Fruit fly (Drosophila melanogaster) whole organism, embryonic: ENCODE results near the gene Cep97.
A peak's percentile ranks its signal among the peaks of the same experiment; 100 is the strongest.

Experiments used
- Bteb2 ChIP-seq: fragments of 200-800 bp; sonication (Bioruptor generic); optimal IDR thresholded peaks from 2 replicates; lab custom pipeline; 2016; ENCODE audit warnings: missing biosample characterization, missing genetic modification characterization
- C15 ChIP-seq: fragments of 200-800 bp; sonication (Bioruptor generic); IDR thresholded peaks from 3 replicates; pipeline ENCODE4 v1.3.6; 2022; ENCODE audit warnings: missing biosample characterization, missing genetic modification characterization
- CG1024 ChIP-seq: fragments of 200-800 bp; sonication (Bioruptor generic); IDR thresholded peaks from 2 replicates; pipeline ENCODE4 v1.3.6; 2022; ENCODE audit warnings: missing biosample characterization, missing genetic modification characterization
- CG10274 ChIP-seq: fragments of 200-800 bp; sonication (Bioruptor generic); optimal IDR thresholded peaks from 3 replicates; lab custom pipeline; 2017; ENCODE audit warnings: missing biosample characterization, mild to moderate bottlenecking, missing genetic modification characterization
- CG10959 ChIP-seq: fragments of 200-800 bp; sonication (Bioruptor generic); IDR thresholded peaks from 2 replicates; pipeline ENCODE4 v1.3.6; 2022; ENCODE audit warnings: missing biosample characterization, missing genetic modification characterization
- CG11085 ChIP-seq: fragments of 200-800 bp; sonication (Bioruptor generic); IDR thresholded peaks from 2 replicates; pipeline ENCODE4 v1.3.6; 2022; ENCODE audit warnings: missing biosample characterization, missing genetic modification characterization
- CG12299 ChIP-seq: fragments of 200-800 bp; sonication (Bioruptor generic); optimal IDR thresholded peaks from 2 replicates; lab custom pipeline; 2018; ENCODE audit warnings: missing biosample characterization, mild to moderate bottlenecking, missing genetic modification characterization
- CG13775 ChIP-seq: fragments of 200-800 bp; sonication (Bioruptor generic); optimal IDR thresholded peaks from 3 replicates; lab custom pipeline; 2017; ENCODE audit warnings: missing biosample characterization, mild to moderate bottlenecking, missing genetic modification characterization
- CG14050 ChIP-seq: fragments of 200-800 bp; sonication (Bioruptor generic); IDR thresholded peaks from 3 replicates; pipeline ENCODE4 v1.3.6; 2022; ENCODE audit warnings: missing biosample characterization, missing genetic modification characterization
- CG1529 ChIP-seq: fragments of 200-800 bp; sonication (Bioruptor generic); optimal IDR thresholded peaks from 3 replicates; lab custom pipeline; 2018; ENCODE audit warnings: missing biosample characterization, missing genetic modification characterization
- CG16863 ChIP-seq: fragments of 200-800 bp; sonication (Bioruptor generic); optimal IDR thresholded peaks from 3 replicates; lab custom pipeline; 2016; ENCODE audit warnings: missing biosample characterization, missing genetic modification characterization
- CG2202 ChIP-seq: fragments of 200-800 bp; sonication (Bioruptor generic); optimal IDR thresholded peaks from 2 replicates; lab custom pipeline; 2018; ENCODE audit warnings: missing biosample characterization, mild to moderate bottlenecking, missing genetic modification characterization
- CG30431 ChIP-seq: fragments of 200-800 bp; sonication (Bioruptor generic); optimal IDR thresholded peaks from 2 replicates; lab custom pipeline; 2017; ENCODE audit warnings: missing biosample characterization, missing genetic modification characterization
- CG3065 ChIP-seq: fragments of 200-800 bp; sonication (Bioruptor generic); optimal IDR thresholded peaks from 2 replicates; lab custom pipeline; 2016; ENCODE audit warnings: missing biosample characterization, missing genetic modification characterization
- CG3726 ChIP-seq: fragments of 200-800 bp; sonication (Bioruptor generic); IDR thresholded peaks from 3 replicates; pipeline ENCODE4, ENCODE4 v1.3.6; 2022; ENCODE audit warnings: missing biosample characterization, missing genetic modification characterization
- CG43689 ChIP-seq: fragments of 200-800 bp; sonication (Bioruptor generic); IDR thresholded peaks from 2 replicates; pipeline ENCODE4 v1.3.6; 2022; ENCODE audit warnings: missing biosample characterization, missing genetic modification characterization
- CG7357 ChIP-seq: fragments of 200-800 bp; sonication (Bioruptor generic); IDR thresholded peaks from 3 replicates; pipeline ENCODE4 v1.3.6; 2022; ENCODE audit warnings: missing biosample characterization, missing genetic modification characterization
- CG8290 ChIP-seq, 3 experiments: fragments of 200-800 bp; sonication (Bioruptor generic); optimal IDR thresholded peaks; 2 replicates each; lab custom pipeline; 2016 to 2019; ENCODE audit warnings: missing biosample characterization in 3 of 3, missing genetic modification characterization in 3 of 3, mild to moderate bottlenecking in 2 of 3, moderate library complexity in 1 of 3
- CG8924 ChIP-seq: fragments of 200-800 bp; optimal IDR thresholded peaks from 3 replicates; lab custom pipeline; 2019; ENCODE audit warnings: missing biosample characterization, mild to moderate bottlenecking, missing genetic modification characterization, moderate library complexity
- CG9609 ChIP-seq: fragments of 200-800 bp; sonication (Bioruptor generic); optimal IDR thresholded peaks from 3 replicates; lab custom pipeline; 2016; ENCODE audit warnings: missing biosample characterization, missing genetic modification characterization
- ERR ChIP-seq: fragments of 200-800 bp; sonication (Bioruptor generic); optimal IDR thresholded peaks from 2 replicates; lab custom pipeline; 2016; ENCODE audit warnings: missing biosample characterization, missing genetic modification characterization
- H15 ChIP-seq: fragments of 200-800 bp; sonication (Bioruptor generic); IDR thresholded peaks from 3 replicates; pipeline ENCODE4 v1.3.6; 2022; ENCODE audit warnings: missing biosample characterization, missing genetic modification characterization
- HLH4C ChIP-seq: fragments of 200-800 bp; sonication (Bioruptor generic); IDR thresholded peaks from 3 replicates; pipeline ENCODE4 v1.3.6; 2022; ENCODE audit warnings: missing biosample characterization, missing genetic modification characterization; ENCODE audit not compliant: partially characterized antibody
- HmgZ ChIP-seq: fragments of 200-800 bp; sonication (Bioruptor generic); optimal IDR thresholded peaks from 2 replicates; lab custom pipeline; 2018; ENCODE audit warnings: missing biosample characterization, mild to moderate bottlenecking, missing genetic modification characterization
- Kr ChIP-seq: fragments of 200-800 bp; sonication (Bioruptor generic); optimal IDR thresholded peaks from 2 replicates; lab custom pipeline; 2017; ENCODE audit warnings: missing biosample characterization, mild to moderate bottlenecking, missing genetic modification characterization
- MBD-R2 ChIP-seq: fragments of 200-800 bp; sonication (Bioruptor generic); IDR thresholded peaks from 2 replicates; pipeline ENCODE4 v1.3.6; 2022; ENCODE audit warnings: missing biosample characterization, missing genetic modification characterization
- Meics ChIP-seq: fragments of 200-800 bp; sonication (Bioruptor generic); optimal IDR thresholded peaks from 2 replicates; lab custom pipeline; 2017; ENCODE audit warnings: missing biosample characterization, mild to moderate bottlenecking, missing genetic modification characterization
- Optix ChIP-seq: fragments of 200-800 bp; sonication (Bioruptor generic); IDR thresholded peaks from 3 replicates; pipeline ENCODE4 v1.3.6; 2022; ENCODE audit warnings: missing biosample characterization, missing genetic modification characterization
- Sox100B ChIP-seq: fragments of 200-800 bp; sonication (Bioruptor generic); optimal IDR thresholded peaks from 3 replicates; lab custom pipeline; 2018; ENCODE audit warnings: missing biosample characterization, mild to moderate bottlenecking, missing genetic modification characterization
- Sry-δ ChIP-seq: fragments of 200-800 bp; sonication (Bioruptor generic); optimal IDR thresholded peaks from 2 replicates; lab custom pipeline; 2016; ENCODE audit warnings: missing biosample characterization, missing genetic modification characterization
- TFAM ChIP-seq: fragments of 200-800 bp; sonication (Bioruptor generic); optimal IDR thresholded peaks from 2 replicates; lab custom pipeline; 2017; ENCODE audit warnings: missing biosample characterization, missing genetic modification characterization, inconsistent platforms
- aop ChIP-seq: fragments of 200-800 bp; sonication (Bioruptor generic); IDR thresholded peaks from 2 replicates; pipeline ENCODE4 v1.3.6; 2022; ENCODE audit warnings: missing biosample characterization, missing genetic modification characterization
- ap ChIP-seq: fragments of 200-800 bp; sonication (Bioruptor generic); IDR thresholded peaks from 2 replicates; pipeline ENCODE4 v1.3.6; 2022; ENCODE audit warnings: missing biosample characterization, missing genetic modification characterization
- ash1 ChIP-seq: fragments of 200-800 bp; sonication (Bioruptor generic); optimal IDR thresholded peaks from 2 replicates; lab custom pipeline; 2018; ENCODE audit warnings: missing biosample characterization, mild to moderate bottlenecking, missing genetic modification characterization
- cas ChIP-seq: fragments of 200-800 bp; sonication (Bioruptor generic); IDR thresholded peaks from 2 replicates; pipeline ENCODE4 v1.3.6; 2022; ENCODE audit warnings: missing biosample characterization, missing genetic modification characterization
- chif ChIP-seq, 2 experiments: fragments of 200-800 bp; sonication (Bioruptor generic); optimal IDR thresholded peaks; 3 replicates each; lab custom pipeline; 2016; ENCODE audit warnings: missing biosample characterization in 2 of 2, missing genetic modification characterization in 2 of 2
- ci ChIP-seq: fragments of 200-800 bp; sonication (Bioruptor generic); IDR thresholded peaks from 3 replicates; pipeline ENCODE4 v1.3.6; 2022; ENCODE audit warnings: missing biosample characterization, missing genetic modification characterization
- corto ChIP-seq: fragments of 200-800 bp; sonication (Bioruptor generic); optimal IDR thresholded peaks from 2 replicates; lab custom pipeline; 2016; ENCODE audit warnings: missing biosample characterization, mild to moderate bottlenecking, missing genetic modification characterization, moderate library complexity
- dati ChIP-seq: fragments of 200-800 bp; sonication (Bioruptor generic); IDR thresholded peaks from 2 replicates; pipeline ENCODE4 v1.3.6; 2022; ENCODE audit warnings: missing biosample characterization, missing genetic modification characterization
- dm ChIP-seq: fragments of 200-800 bp; sonication (Bioruptor generic); optimal IDR thresholded peaks from 3 replicates; lab custom pipeline; 2016; ENCODE audit warnings: missing biosample characterization, missing genetic modification characterization
- fd96Cb ChIP-seq: fragments of 200-800 bp; sonication (Bioruptor generic); optimal IDR thresholded peaks from 2 replicates; lab custom pipeline; 2018; ENCODE audit warnings: missing biosample characterization, mild to moderate bottlenecking, missing genetic modification characterization, moderate library complexity
- gem ChIP-seq: fragments of 200-800 bp; sonication (Bioruptor generic); optimal IDR thresholded peaks from 2 replicates; lab custom pipeline; 2019; ENCODE audit warnings: missing biosample characterization, mild to moderate bottlenecking, missing genetic modification characterization, moderate library complexity
- grn ChIP-seq: fragments of 200-800 bp; sonication (Bioruptor generic); optimal IDR thresholded peaks from 3 replicates; lab custom pipeline; 2017; ENCODE audit warnings: missing biosample characterization, missing genetic modification characterization
- gsb-n ChIP-seq: fragments of 200-800 bp; sonication (Bioruptor generic); optimal IDR thresholded peaks from 3 replicates; lab custom pipeline; 2018; ENCODE audit warnings: missing biosample characterization, mild to moderate bottlenecking, missing genetic modification characterization
- jigr1 ChIP-seq: fragments of 200-800 bp; sonication (Bioruptor generic); IDR thresholded peaks from 3 replicates; pipeline ENCODE4 v1.3.6; 2022; ENCODE audit warnings: missing biosample characterization, missing genetic modification characterization
- luna ChIP-seq: fragments of 200-800 bp; sonication (Bioruptor generic); optimal IDR thresholded peaks from 2 replicates; lab custom pipeline; 2016; ENCODE audit warnings: missing biosample characterization, missing genetic modification characterization
- nom ChIP-seq: fragments of 200-800 bp; sonication (Bioruptor generic); optimal IDR thresholded peaks from 2 replicates; lab custom pipeline; 2017; ENCODE audit warnings: missing biosample characterization, missing genetic modification characterization, mild to moderate bottlenecking, moderate library complexity, missing genetic modification reagents
- odd ChIP-seq: fragments of 200-800 bp; sonication (Bioruptor generic); optimal IDR thresholded peaks from 2 replicates; lab custom pipeline; 2017; ENCODE audit warnings: missing biosample characterization, mild to moderate bottlenecking, missing genetic modification characterization
- sens ChIP-seq: fragments of 200-800 bp; sonication (Bioruptor generic); peaks from one replicate; lab custom pipeline; 2016; ENCODE audit warnings: missing biosample characterization, missing genetic modification characterization
- ssp ChIP-seq: fragments of 200-800 bp; sonication (Bioruptor generic); IDR thresholded peaks from 2 replicates; pipeline ENCODE4 v1.3.6; 2022; ENCODE audit warnings: missing biosample characterization, missing genetic modification characterization
- tin ChIP-seq: fragments of 200-800 bp; sonication (Bioruptor generic); optimal IDR thresholded peaks from 3 replicates; lab custom pipeline; 2016; ENCODE audit warnings: missing biosample characterization, missing genetic modification characterization
- trh ChIP-seq: fragments of 200-800 bp; sonication (Bioruptor generic); optimal IDR thresholded peaks from 2 replicates; lab custom pipeline; 2016; ENCODE audit warnings: missing biosample characterization, missing genetic modification characterization
- tx ChIP-seq: fragments of 200-800 bp; sonication (Bioruptor generic); optimal IDR thresholded peaks from 2 replicates; lab custom pipeline; 2016; ENCODE audit warnings: missing biosample characterization, missing genetic modification characterization

Cep97 gene

DNA sequence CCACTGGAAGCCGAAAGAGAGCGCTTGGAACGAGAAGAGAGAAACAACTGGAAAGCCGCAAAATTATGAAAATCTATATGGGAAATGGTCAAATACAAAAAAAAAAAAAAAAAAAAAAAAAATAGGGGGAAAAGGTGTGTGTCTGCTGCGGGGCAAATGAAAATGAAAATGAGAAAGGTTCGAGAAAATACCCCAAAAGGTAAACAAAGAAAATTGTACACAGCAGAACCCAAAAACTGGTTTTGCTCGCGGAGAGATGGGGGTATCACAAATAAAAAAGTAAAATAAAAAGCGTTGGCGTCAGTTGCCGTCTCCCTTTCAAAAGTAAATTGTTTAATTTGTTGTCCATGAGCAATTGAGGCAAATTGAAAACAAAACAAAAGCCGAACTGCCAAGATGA lies 20.7 kb downstream of the Cep97 start (continued):
- TF ChIP-seq Sox100B (GFP tag; lab: Kevin White, UChicago) (peak; percentile 27), dati (GFP tag; lab: Robert Waterston, UW) (no peak), CG3065 (GFP tag; lab: Kevin White, UChicago) (no peak), jigr1 (GFP tag; lab: Robert Waterston, UW) (no peak), HLH4C (GFP tag; lab: Robert Waterston, UW) (no peak), corto (GFP tag; lab: Kevin White, UChicago) (no peak), luna (GFP tag; lab: Kevin White, UChicago) (no peak), Sry-δ (no peak), aop (no peak), C15 (GFP tag; lab: Robert Waterston, UW) (no peak), cas (GFP tag; lab: Robert Waterston, UW) (no peak), H15 (GFP tag; lab: Robert Waterston, UW) (no peak), Meics (GFP tag; lab: Kevin White, UChicago) (no peak), grn (GFP tag; lab: Kevin White, UChicago) (no peak), tx (no peak), CG7357 (GFP tag; lab: Robert Waterston, UW) (no peak), gem (tag; lab: Kevin White, UChicago) (peak; percentile 4), Optix (no peak), CG43689 (GFP tag; lab: Robert Waterston, UW) (no peak), tin (GFP tag; lab: Kevin White, UChicago) (no peak), CG8290 (GFP tag; optimal IDR thresholded peaks at IDR 0.05; lab: Kevin White, UChicago) (no peak), CG8290 (tag; optimal IDR thresholded peaks at IDR 0.05; lab: Kevin White, UChicago) (no peak), ash1 (GFP tag; lab: Kevin White, UChicago) (no peak), CG3726 (GFP tag; lab: Robert Waterston, UW) (no peak), CG11085 (GFP tag; lab: Robert Waterston, UW) (no peak), ERR (GFP tag; lab: Kevin White, UChicago) (no peak), gsb-n (no peak), CG16863 (GFP tag; lab: Kevin White, UChicago) (no peak), odd (GFP tag; lab: Kevin White, UChicago) (peak; percentile 7), trh (no peak), CG2202 (tag; lab: Kevin White, UChicago) (peak; percentile 12), CG1529 (GFP tag; lab: Kevin White, UChicago) (no peak), CG9609 (GFP tag; lab: Kevin White, UChicago) (no peak), Bteb2 (no peak), ssp (GFP tag; lab: Robert Waterston, UW) (no peak), Kr (GFP tag; lab: Kevin White, UChicago) (no peak), CG30431 (no peak), CG1024 (0 out of 2 replicates have a peak, but pooled peaks have one; percentile 14), CG14050 (GFP tag; lab: Robert Waterston, UW) (no peak), CG10274 (no peak), CG13775 (no peak), dm (GFP tag; lab: Kevin White, UChicago) (no peak), HmgZ (tag; lab: Kevin White, UChicago) (no peak), fd96Cb (tag; lab: Kevin White, UChicago) (no peak), CG10959 (GFP tag; lab: Robert Waterston, UW) (no peak), nom (no peak), TFAM (no peak), CG12299 (no peak), MBD-R2 (GFP tag; lab: Robert Waterston, UW) (no peak), sens (peak; percentile 89), ci (GFP tag; lab: Robert Waterston, UW) (0 out of 3 replicates have a peak, but pooled peaks have one; percentile 12), ap (GFP tag; lab: Robert Waterston, UW) (no peak), chif (GFP tag; optimal IDR thresholded peaks at IDR 0.05; lab: Kevin White, UChicago) (peak in 1 of 2 experiments; percentile 0), CG8924 (tag; lab: Kevin White, UChicago) (peak; percentile 16)
